Worm (Caenorhabditis elegans) whole organism, midembryonic: ENCODE data around the gene F39F10.4.

ENCODE experiments used
- T22C8.4 ChIP-seq: fragments of 200-800 bp; sonication (Bioruptor generic); IDR thresholded peaks from 2 replicates; pipeline ENCODE4 v1.3.6; 2022; ENCODE audit warnings: missing genetic modification characterization, missing compliant biosample characterization
- cog-1 ChIP-seq: sonication (generic microtip); optimal IDR thresholded peaks from 2 replicates; lab custom pipeline; 2016; ENCODE audit warnings: missing genetic modification characterization, missing compliant biosample characterization
- flt-1 ChIP-seq: fragments of 200-800 bp; sonication (Bioruptor generic); IDR thresholded peaks from 2 replicates; pipeline ENCODE4 v1.3.6; 2022; ENCODE audit warnings: missing genetic modification characterization, missing compliant biosample characterization
- ref-1 ChIP-seq: fragments of 200-800 bp; sonication (Bioruptor generic); conservative IDR thresholded peaks from 2 replicates; pipeline ENCODE4 v1.3.6; 2022; ENCODE audit warnings: missing genetic modification reagents, missing genetic modification characterization, missing compliant biosample characterization
- tab-1 ChIP-seq: fragments of 200-800 bp; sonication (Bioruptor generic); IDR thresholded peaks from 2 replicates; pipeline ENCODE4 v1.3.6; 2022; ENCODE audit warnings: missing genetic modification characterization, missing compliant biosample characterization
- ztf-29 ChIP-seq: fragments of 200-800 bp; sonication (Bioruptor generic); IDR thresholded peaks from 2 replicates; pipeline ENCODE4 v1.3.6; 2022; ENCODE audit warnings: missing genetic modification reagents, missing genetic modification characterization, missing compliant biosample characterization

DNA sequence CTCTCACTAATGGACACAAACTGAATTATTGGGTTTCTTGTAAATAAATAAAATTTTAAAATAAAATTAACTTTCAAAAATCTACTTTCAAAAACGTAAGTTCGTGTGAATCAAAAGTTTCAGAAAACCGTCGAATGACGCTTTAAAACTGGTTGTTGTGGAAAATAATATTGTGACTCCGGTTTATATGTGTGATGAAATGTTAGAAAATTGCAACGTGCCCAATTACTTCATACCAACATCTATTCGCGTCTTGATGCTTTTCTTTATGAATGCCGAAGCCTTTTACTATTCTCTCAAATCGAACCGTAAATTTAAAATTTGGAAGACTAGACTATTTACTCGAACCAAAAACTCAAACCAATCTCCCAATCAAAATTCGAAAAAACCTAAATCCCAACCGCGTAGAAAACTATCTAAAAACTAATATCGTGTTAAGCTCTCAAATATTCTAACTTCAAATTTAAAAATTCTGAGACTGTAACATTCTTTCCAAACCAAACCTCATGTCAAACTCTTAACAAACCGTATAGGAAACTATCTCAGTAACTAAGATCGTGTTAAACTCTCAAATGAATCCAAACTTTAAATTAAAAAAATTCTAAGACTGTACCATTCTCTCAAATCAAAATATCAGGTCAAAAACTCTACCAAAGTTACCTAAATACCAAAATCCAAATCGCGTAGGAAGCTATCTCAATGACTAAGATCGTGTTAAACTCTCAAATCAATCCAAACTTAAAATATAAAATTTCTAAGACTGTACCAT is 27.9 kb upstream of the F39F10.4 start:
- TF ChIP-seq ztf-29 (GFP tag; lab: Robert Waterston, UW) (no peak; the same call in 1 of the 2 replicates), tab-1 (GFP tag; lab: Robert Waterston, UW) (no peak), ref-1 (0 out of 2 replicates have a peak, but pooled peaks have one; percentile 26), cog-1 (tag; lab: Kevin White, UChicago) (no peak), flt-1 (peak; percentile 67), T22C8.4 (no peak)
